4 fruit fly cellular contexts compared by ENCODE assay signal in genomic region chr3R:16834294-16835003, dm6.
TF ChIP-seq lines count a peak whose summit lies in the region.

No protein-coding gene starts in this region.

- peak; percentile 94 to 95 for TF ChIP-seq CTCF in S2 (optimal IDR thresholded peaks at IDR 0.05; lab: Kevin White, UChicago)
- TF ChIP-seq CTCF in whole organism, embryonic (GFP tag; optimal IDR thresholded peaks at IDR 0.05; lab: Kevin White, UChicago), result peak; percentile 94

TF ChIP-seq in whole organism, embryonic, 481 proteins besides CTCF, POLR2A, EP300 and RAD21 (continues in another document):
- no peak for TF ChIP-seq seq (GFP tag; IDR thresholded peaks at IDR 0.05; lab: Robert Waterston, UW)
- TF ChIP-seq vvl (GFP tag; IDR thresholded peaks at IDR 0.05; lab: Robert Waterston, UW), result peak; percentile 67
- TF ChIP-seq CG17912 (GFP tag; optimal IDR thresholded peaks at IDR 0.05; lab: Kevin White, UChicago), result peak; percentile 72
- TF ChIP-seq Lhr (GFP tag; optimal IDR thresholded peaks at IDR 0.05; lab: Kevin White, UChicago), result peak; percentile 42
- no peak for TF ChIP-seq CG33213 (GFP tag; optimal IDR thresholded peaks at IDR 0.05; lab: Kevin White, UChicago)
- TF ChIP-seq ap (GFP tag; IDR thresholded peaks at IDR 0.05; lab: Robert Waterston, UW), result peak; percentile 59; the same call in 1 of the 2 replicates
- TF ChIP-seq CG14710 (tag; optimal IDR thresholded peaks at IDR 0.05; lab: Kevin White, UChicago), result peak; percentile 14
- no peak for TF ChIP-seq Drgx (GFP tag; IDR thresholded peaks at IDR 0.05; lab: Robert Waterston, UW)
- no peak; the same call in 2 of the 3 replicates for TF ChIP-seq z (GFP tag; IDR thresholded peaks at IDR 0.05; lab: Robert Waterston, UW)
- peak; percentile 26 for TF ChIP-seq CG10267 (tag; optimal IDR thresholded peaks at IDR 0.05; lab: Kevin White, UChicago)
- TF ChIP-seq ab (GFP tag; optimal IDR thresholded peaks at IDR 0.05; lab: Kevin White, UChicago), result no peak
- no peak for TF ChIP-seq Sry-δ (GFP tag; optimal IDR thresholded peaks at IDR 0.05; lab: Kevin White, UChicago)
- no peak for TF ChIP-seq crp (GFP tag; optimal IDR thresholded peaks at IDR 0.05; lab: Kevin White, UChicago)
- TF ChIP-seq CG13775 (GFP tag; optimal IDR thresholded peaks at IDR 0.05; lab: Kevin White, UChicago), result no peak
- TF ChIP-seq CG6175 (GFP tag; IDR thresholded peaks at IDR 0.05; lab: Robert Waterston, UW), result no peak
- TF ChIP-seq bigmax (GFP tag; optimal IDR thresholded peaks at IDR 0.05; lab: Kevin White, UChicago), result no peak
- TF ChIP-seq Dref (GFP tag; IDR thresholded peaks at IDR 0.05; lab: Robert Waterston, UW), result no peak
- peak; percentile 9; the same call in 1 of the 2 replicates for TF ChIP-seq CG32772 (GFP tag; IDR thresholded peaks at IDR 0.05; lab: Robert Waterston, UW)
- peak; percentile 87 for TF ChIP-seq Med (GFP tag; lab: Kevin White, UChicago)
- TF ChIP-seq HLH3B (GFP tag; IDR thresholded peaks at IDR 0.05; lab: Robert Waterston, UW), result peak; percentile 51; the same call in 1 of the 2 replicates
- no peak for TF ChIP-seq so (GFP tag; IDR thresholded peaks at IDR 0.05; lab: Robert Waterston, UW)
- no peak for TF ChIP-seq vnd (GFP tag; IDR thresholded peaks at IDR 0.05; lab: Robert Waterston, UW; ENCODE audit: partially characterized antibody)
- TF ChIP-seq Six4 (GFP tag; optimal IDR thresholded peaks at IDR 0.05; lab: Kevin White, UChicago), result no peak
- TF ChIP-seq emc (GFP tag; optimal IDR thresholded peaks at IDR 0.05; lab: Kevin White, UChicago), result no peak
- peak; percentile 26 for TF ChIP-seq Hr3 (GFP tag; optimal IDR thresholded peaks at IDR 0.05; lab: Kevin White, UChicago)
- peak; percentile 85 for TF ChIP-seq ci (GFP tag; IDR thresholded peaks at IDR 0.05; lab: Robert Waterston, UW)
- TF ChIP-seq CG1233 (GFP tag; optimal IDR thresholded peaks at IDR 0.05; lab: Kevin White, UChicago), result peak; percentile 29
- no peak for TF ChIP-seq CG4328 (GFP tag; optimal IDR thresholded peaks at IDR 0.05; lab: Kevin White, UChicago)
- no peak for TF ChIP-seq D (optimal IDR thresholded peaks at IDR 0.05; lab: Kevin White, UChicago)
- peak; percentile 51 for TF ChIP-seq D (GFP tag; optimal IDR thresholded peaks at IDR 0.05; lab: Kevin White, UChicago)
- peak; percentile 3 for TF ChIP-seq fd64A (GFP tag; optimal IDR thresholded peaks at IDR 0.05; lab: Kevin White, UChicago)

TF ChIP-seq in whole organism, prepupa, 60 proteins besides CTCF, POLR2A, EP300 and RAD21 (continues in another document):
- TF ChIP-seq CG9139 (GFP tag; optimal IDR thresholded peaks at IDR 0.05; lab: Kevin White, UChicago) (no peak), CG6808 (GFP tag; optimal IDR thresholded peaks at IDR 0.05; lab: Kevin White, UChicago) (peak; percentile 9), CG11762 (GFP tag; optimal IDR thresholded peaks at IDR 0.05; lab: Kevin White, UChicago; ENCODE audit: insufficient read depth) (no peak), spab (GFP tag; optimal IDR thresholded peaks at IDR 0.05; lab: Kevin White, UChicago) (no peak), esn (GFP tag; optimal IDR thresholded peaks at IDR 0.05; lab: Kevin White, UChicago) (no peak), svp (GFP tag; lab: Kevin White, UChicago) (peak; percentile 12), net (GFP tag; optimal IDR thresholded peaks at IDR 0.05; lab: Kevin White, UChicago) (peak; percentile 10), Ets21C (GFP tag; optimal IDR thresholded peaks at IDR 0.05; lab: Kevin White, UChicago) (no peak), fd59A (GFP tag; optimal IDR thresholded peaks at IDR 0.05; lab: Kevin White, UChicago) (no peak), CG31627 (GFP tag; optimal IDR thresholded peaks at IDR 0.05; lab: Kevin White, UChicago) (no peak), Eip78C (GFP tag; lab: Kevin White, UChicago) (peak; percentile 69), CG11294 (GFP tag; IDR thresholded peaks at IDR 0.05; lab: Robert Waterston, UW) (no peak), topi (GFP tag; optimal IDR thresholded peaks at IDR 0.05; lab: Kevin White, UChicago) (no peak), pdm3 (GFP tag; optimal IDR thresholded peaks at IDR 0.05; lab: Kevin White, UChicago) (peak; percentile 21), CG10669 (GFP tag; optimal IDR thresholded peaks at IDR 0.05; lab: Kevin White, UChicago) (no peak), lz (GFP tag; optimal IDR thresholded peaks at IDR 0.05; lab: Kevin White, UChicago) (no peak), Hr4 (GFP tag; optimal IDR thresholded peaks at IDR 0.05; lab: Kevin White, UChicago) (peak; percentile 9), CG32006 (GFP tag; optimal IDR thresholded peaks at IDR 0.05; lab: Kevin White, UChicago) (no peak), cyc (GFP tag; optimal IDR thresholded peaks at IDR 0.05; lab: Kevin White, UChicago) (no peak), Met (GFP tag; optimal IDR thresholded peaks at IDR 0.05; lab: Kevin White, UChicago) (no peak), CG3032 (tag; optimal IDR thresholded peaks at IDR 0.05; lab: Kevin White, UChicago) (no peak), fd85E (GFP tag; optimal IDR thresholded peaks at IDR 0.05; lab: Kevin White, UChicago) (no peak), CG6276 (GFP tag; optimal IDR thresholded peaks at IDR 0.05; lab: Kevin White, UChicago) (no peak), vri (GFP tag; optimal IDR thresholded peaks at IDR 0.05; lab: Kevin White, UChicago) (no peak), dac (GFP tag; optimal IDR thresholded peaks at IDR 0.05; lab: Kevin White, UChicago) (no peak), CG16779 (tag; optimal IDR thresholded peaks at IDR 0.05; lab: Kevin White, UChicago) (no peak), achi (GFP tag; optimal IDR thresholded peaks at IDR 0.05; lab: Kevin White, UChicago) (no peak), CG7368 (GFP tag; optimal IDR thresholded peaks at IDR 0.05; lab: Kevin White, UChicago) (no peak), CG6792 (GFP tag; optimal IDR thresholded peaks at IDR 0.05; lab: Kevin White, UChicago) (no peak), Sox102F (GFP tag; optimal IDR thresholded peaks at IDR 0.05; lab: Kevin White, UChicago) (no peak), CG8632 (GFP tag; optimal IDR thresholded peaks at IDR 0.05; lab: Kevin White, UChicago) (no peak), CG3919 (GFP tag; optimal IDR thresholded peaks at IDR 0.05; lab: Kevin White, UChicago) (peak; percentile 50), CG6854 (GFP tag; optimal IDR thresholded peaks at IDR 0.05; lab: Kevin White, UChicago) (no peak), Sox15 (GFP tag; optimal IDR thresholded peaks at IDR 0.05; lab: Kevin White, UChicago) (no peak)

TF ChIP-seq in whole organism, pupa, 21 proteins besides CTCF, POLR2A, EP300 and RAD21:
- no peak for TF ChIP-seq rn (GFP tag; IDR thresholded peaks at IDR 0.05; lab: Robert Waterston, UW)
- TF ChIP-seq CG32121 (GFP tag; IDR thresholded peaks at IDR 0.05; lab: Robert Waterston, UW), result no peak
- peak; percentile 22 for TF ChIP-seq CG14655 (GFP tag; optimal IDR thresholded peaks at IDR 0.05; lab: Kevin White, UChicago)
- no peak for TF ChIP-seq CG8301 (tag; optimal IDR thresholded peaks at IDR 0.05; lab: Kevin White, UChicago)
- no peak for TF ChIP-seq CG13204 (GFP tag; optimal IDR thresholded peaks at IDR 0.05; lab: Kevin White, UChicago)
